Fruit fly (Drosophila melanogaster): ENCODE measurements around the gene CG12395.
A peak's percentile ranks its signal among the peaks of the same experiment; 100 is the strongest.

The CG12395 gene

DNA sequence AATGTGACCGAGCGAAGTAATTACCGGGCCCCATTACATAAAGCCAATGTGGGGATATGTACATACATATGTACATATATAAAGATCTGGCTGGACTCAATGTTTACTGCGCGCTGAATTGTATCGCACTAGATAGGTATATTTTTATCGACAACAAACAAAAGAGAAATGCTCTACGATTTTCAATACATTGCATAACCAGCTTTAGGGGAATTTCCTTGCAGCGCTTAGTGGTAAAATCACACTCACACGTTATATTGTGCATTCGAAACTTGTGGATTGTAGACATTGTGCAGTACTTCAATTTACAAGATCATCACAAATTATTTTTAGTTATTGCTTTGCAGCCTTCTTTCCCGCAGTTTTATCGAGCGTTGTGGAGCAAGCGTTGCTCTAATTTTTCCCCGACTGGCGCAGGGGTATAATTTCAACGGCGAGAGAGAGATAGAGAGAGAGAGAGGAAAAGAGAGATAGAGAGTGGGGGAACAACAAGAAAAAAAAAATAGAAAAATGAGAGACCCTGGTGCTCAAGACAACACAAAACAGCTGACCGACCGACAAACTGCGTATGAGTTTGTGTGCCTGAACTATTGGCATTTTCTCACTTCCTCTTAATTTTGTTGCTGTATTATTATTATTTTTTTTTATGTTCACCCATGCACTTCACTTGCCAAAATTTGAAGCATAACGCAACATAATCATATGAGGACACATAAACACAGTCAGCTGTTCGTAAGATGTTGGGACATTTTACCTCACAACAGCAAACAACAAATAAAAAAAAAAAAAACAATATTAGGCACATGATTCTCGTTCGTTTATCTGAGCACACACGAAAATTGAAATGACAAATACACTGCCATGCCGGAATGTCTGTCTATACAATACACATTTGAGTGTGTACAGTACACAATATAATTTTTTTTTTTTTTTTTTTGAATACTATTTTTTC, 26.6 kb upstream of the CG12395 start (continued):
- TF ChIP-seq pros (GFP tag; optimal IDR thresholded peaks at IDR 0.05), result peak; percentile 28
- TF ChIP-seq CG13624 (GFP tag; optimal IDR thresholded peaks at IDR 0.05), result no peak
- no peak for TF ChIP-seq dpn (GFP tag; optimal IDR thresholded peaks at IDR 0.05)
- no peak for TF ChIP-seq CG30431 (GFP tag; optimal IDR thresholded peaks at IDR 0.05)
- no peak for TF ChIP-seq Ets97D (GFP tag; optimal IDR thresholded peaks at IDR 0.05)
- TF ChIP-seq Hsf (GFP tag; optimal IDR thresholded peaks at IDR 0.05), result no peak
- TF ChIP-seq CG11398 (GFP tag; optimal IDR thresholded peaks at IDR 0.05), result no peak
- peak; percentile 90 for TF ChIP-seq sqz (GFP tag; optimal IDR thresholded peaks at IDR 0.05)
- TF ChIP-seq CG13296 (GFP tag; optimal IDR thresholded peaks at IDR 0.05), result no peak
- no peak for TF ChIP-seq kah (GFP tag; optimal IDR thresholded peaks at IDR 0.05)
- TF ChIP-seq cg (GFP tag; optimal IDR thresholded peaks at IDR 0.05), result peak; percentile 14
- no peak for TF ChIP-seq CG14710 (tag; optimal IDR thresholded peaks at IDR 0.05)
- TF ChIP-seq bowl (GFP tag; IDR thresholded peaks at IDR 0.05), result no peak
- no peak for TF ChIP-seq CG7372 (GFP tag; IDR thresholded peaks at IDR 0.05)
- no peak for TF ChIP-seq zfh2 (GFP tag; optimal IDR thresholded peaks at IDR 0.05)
- no peak for TF ChIP-seq Poxn (GFP tag; IDR thresholded peaks at IDR 0.05)
- TF ChIP-seq CG3995 (GFP tag; optimal IDR thresholded peaks at IDR 0.05), result no peak
- TF ChIP-seq CG10321 (GFP tag; IDR thresholded peaks at IDR 0.05), result no peak
- TF ChIP-seq Hr3 (GFP tag; optimal IDR thresholded peaks at IDR 0.05), result no peak
- peak; percentile 42; the same call in 1 of the 3 replicates for TF ChIP-seq ci (GFP tag; IDR thresholded peaks at IDR 0.05)
- TF ChIP-seq CG6272 (GFP tag; IDR thresholded peaks at IDR 0.05), result no peak
- TF ChIP-seq Ssrp (tag; optimal IDR thresholded peaks at IDR 0.05), result no peak
- no peak for TF ChIP-seq HmgZ (tag; optimal IDR thresholded peaks at IDR 0.05)
- no peak for TF ChIP-seq CG6654 (GFP tag; optimal IDR thresholded peaks at IDR 0.05)
- TF ChIP-seq grau (tag; optimal IDR thresholded peaks at IDR 0.05), result no peak
- no peak for TF ChIP-seq pita (GFP tag; optimal IDR thresholded peaks at IDR 0.05)
- no peak for TF ChIP-seq h (optimal IDR thresholded peaks at IDR 0.05)
- TF ChIP-seq Fer3 (tag; optimal IDR thresholded peaks at IDR 0.05), result no peak
- peak; percentile 38 for TF ChIP-seq CG17359 (tag; optimal IDR thresholded peaks at IDR 0.05)
- no peak for TF ChIP-seq nmo (GFP tag; optimal IDR thresholded peaks at IDR 0.05)
- TF ChIP-seq Adf1 (GFP tag; IDR thresholded peaks at IDR 0.05), result 0 out of 2 replicates have a peak, but pooled peaks have one; percentile 5
- TF ChIP-seq C15 (GFP tag; IDR thresholded peaks at IDR 0.05), result no peak
- no peak for TF ChIP-seq Meics (GFP tag; optimal IDR thresholded peaks at IDR 0.05)
- no peak for TF ChIP-seq Fer1 (GFP tag; optimal IDR thresholded peaks at IDR 0.05)
- TF ChIP-seq danr (GFP tag; IDR thresholded peaks at IDR 0.05), result no peak
- TF ChIP-seq Pdp1 (GFP tag; optimal IDR thresholded peaks at IDR 0.05), result peak in 1 of 2 experiments; percentile 97
- TF ChIP-seq Rfx (GFP tag; IDR thresholded peaks at IDR 0.05), result peak; percentile 38; the same call in 1 of the 2 replicates
- no peak for TF ChIP-seq CG12236 (GFP tag; optimal IDR thresholded peaks at IDR 0.05)
- no peak for TF ChIP-seq aop (GFP tag; IDR thresholded peaks at IDR 0.05)
- TF ChIP-seq gsb-n (tag; optimal IDR thresholded peaks at IDR 0.05), result no peak
- TF ChIP-seq GATAe (GFP tag; conservative IDR thresholded peaks at IDR 0.05), result no peak
- TF ChIP-seq sd (tag; optimal IDR thresholded peaks at IDR 0.05), result peak; percentile 44
- TF ChIP-seq CG12744 (GFP tag; optimal IDR thresholded peaks at IDR 0.05), result no peak
- TF ChIP-seq D19A (tag; optimal IDR thresholded peaks at IDR 0.05), result peak; percentile 42
- TF ChIP-seq chm (GFP tag; IDR thresholded peaks at IDR 0.05), result no peak
- TF ChIP-seq so (GFP tag; IDR thresholded peaks at IDR 0.05), result no peak
- no peak for TF ChIP-seq ham (GFP tag; IDR thresholded peaks at IDR 0.05)
- no peak for TF ChIP-seq dm (GFP tag; optimal IDR thresholded peaks at IDR 0.05)
- TF ChIP-seq exex (tag; optimal IDR thresholded peaks at IDR 0.05), result peak; percentile 3
- TF ChIP-seq vnd (GFP tag; IDR thresholded peaks at IDR 0.05; ENCODE audit: partially characterized antibody), result no peak
